Fruit fly (Drosophila melanogaster) whole organism, embryonic: ENCODE results near the gene CG14696.
A peak's percentile ranks its signal among the peaks of the same experiment; 100 is the strongest.

ENCODE experiments used
- B-H1 ChIP-seq: fragments of 200-800 bp; sonication (Bioruptor generic); IDR thresholded peaks from 3 replicates; pipeline ENCODE4 v1.3.6; 2022; ENCODE audit warnings: missing biosample characterization, missing genetic modification characterization
- CG10959 ChIP-seq: fragments of 200-800 bp; sonication (Bioruptor generic); IDR thresholded peaks from 2 replicates; pipeline ENCODE4 v1.3.6; 2022; ENCODE audit warnings: missing biosample characterization, missing genetic modification characterization
- CG13296 ChIP-seq: fragments of 200-800 bp; sonication (Bioruptor generic); optimal IDR thresholded peaks from 3 replicates; lab custom pipeline; 2018; ENCODE audit warnings: missing biosample characterization, mild to moderate bottlenecking, missing genetic modification characterization
- CG13775 ChIP-seq: fragments of 200-800 bp; sonication (Bioruptor generic); optimal IDR thresholded peaks from 3 replicates; lab custom pipeline; 2017; ENCODE audit warnings: missing biosample characterization, mild to moderate bottlenecking, missing genetic modification characterization
- CG15269 ChIP-seq: fragments of 200-800 bp; sonication (Bioruptor generic); optimal IDR thresholded peaks from 2 replicates; lab custom pipeline; 2018; ENCODE audit warnings: missing biosample characterization, mild to moderate bottlenecking, missing genetic modification characterization, moderate library complexity
- CG17829 ChIP-seq: fragments of 200-800 bp; optimal IDR thresholded peaks from 2 replicates; lab custom pipeline; 2019; ENCODE audit warnings: missing biosample characterization, mild to moderate bottlenecking, missing genetic modification characterization, moderate library complexity
- CG18262 ChIP-seq: fragments of 200-800 bp; optimal IDR thresholded peaks from 3 replicates; lab custom pipeline; 2019; ENCODE audit warnings: missing biosample characterization, mild to moderate bottlenecking, missing genetic modification characterization, moderate library complexity
- CG18599 ChIP-seq: fragments of 200-800 bp; sonication (Bioruptor generic); optimal IDR thresholded peaks from 3 replicates; lab custom pipeline; 2017; ENCODE audit warnings: missing biosample characterization, missing genetic modification characterization, mild to moderate bottlenecking, moderate library complexity, missing genetic modification reagents
- CG2116 ChIP-seq: fragments of 200-800 bp; sonication (Bioruptor generic); optimal IDR thresholded peaks from 3 replicates; lab custom pipeline; 2018; ENCODE audit warnings: missing biosample characterization, mild to moderate bottlenecking, missing genetic modification characterization
- CG32532 ChIP-seq: fragments of 200-800 bp; sonication (Bioruptor generic); IDR thresholded peaks from 2 replicates; pipeline ENCODE4 v1.3.6; 2022; ENCODE audit warnings: missing biosample characterization, missing genetic modification characterization
- CG3407 ChIP-seq: fragments of 200-800 bp; sonication (Bioruptor generic); optimal IDR thresholded peaks from 2 replicates; lab custom pipeline; 2018; ENCODE audit warnings: missing biosample characterization, mild to moderate bottlenecking, missing genetic modification characterization
- CG34376 ChIP-seq: fragments of 200-800 bp; sonication (Bioruptor generic); optimal IDR thresholded peaks from 2 replicates; lab custom pipeline; 2018; ENCODE audit warnings: missing biosample characterization, mild to moderate bottlenecking, missing genetic modification characterization
- CG4328 ChIP-seq: fragments of 200-800 bp; sonication (Bioruptor generic); optimal IDR thresholded peaks from 3 replicates; lab custom pipeline; 2017; ENCODE audit warnings: missing biosample characterization, missing genetic modification reagents, missing genetic modification characterization
- CG43689 ChIP-seq: fragments of 200-800 bp; sonication (Bioruptor generic); IDR thresholded peaks from 2 replicates; pipeline ENCODE4 v1.3.6; 2022; ENCODE audit warnings: missing biosample characterization, missing genetic modification characterization
- CG4404 ChIP-seq: fragments of 200-800 bp; sonication (Bioruptor generic); IDR thresholded peaks from 2 replicates; pipeline ENCODE4 v1.3.6; 2022; ENCODE audit warnings: missing biosample characterization, missing genetic modification characterization
- CG4730 ChIP-seq: fragments of 200-800 bp; sonication (Bioruptor generic); IDR thresholded peaks from 2 replicates; pipeline ENCODE4 v1.3.6; 2022; ENCODE audit warnings: missing biosample characterization, missing genetic modification characterization
- CG4854 ChIP-seq: fragments of 200-800 bp; sonication (Bioruptor generic); optimal IDR thresholded peaks from 2 replicates; lab custom pipeline; 2016; ENCODE audit warnings: missing biosample characterization, missing genetic modification characterization, inconsistent platforms
- CG5953 ChIP-seq: fragments of 200-800 bp; sonication (Bioruptor generic); IDR thresholded peaks from 2 replicates; pipeline ENCODE4 v1.3.6; 2022; ENCODE audit warnings: missing biosample characterization, missing genetic modification characterization
- CG6813 ChIP-seq: fragments of 200-800 bp; sonication (Bioruptor generic); optimal IDR thresholded peaks from 2 replicates; lab custom pipeline; 2017; ENCODE audit warnings: missing biosample characterization, missing genetic modification characterization, mild to moderate bottlenecking, moderate library complexity, missing genetic modification reagents
- CG7271 ChIP-seq: fragments of 200-800 bp; sonication (Bioruptor generic); optimal IDR thresholded peaks from 2 replicates; lab custom pipeline; 2018; ENCODE audit warnings: missing biosample characterization, mild to moderate bottlenecking, missing genetic modification characterization, moderate library complexity
- CG7372 ChIP-seq: fragments of 200-800 bp; sonication (Bioruptor generic); IDR thresholded peaks from 2 replicates; pipeline ENCODE4 v1.3.6; 2022; ENCODE audit warnings: missing biosample characterization, missing genetic modification characterization
- CG9932 ChIP-seq: fragments of 200-800 bp; sonication (Bioruptor generic); IDR thresholded peaks from 2 replicates; pipeline ENCODE4 v1.3.6; 2022; ENCODE audit warnings: missing biosample characterization, missing genetic modification characterization
- Chrac-16 ChIP-seq: fragments of 200-800 bp; sonication (Bioruptor generic); optimal IDR thresholded peaks from 3 replicates; lab custom pipeline; 2016; ENCODE audit warnings: missing biosample characterization, missing genetic modification characterization
- D19A ChIP-seq: fragments of 200-800 bp; optimal IDR thresholded peaks from 3 replicates; lab custom pipeline; 2019; ENCODE audit warnings: missing biosample characterization, mild to moderate bottlenecking, missing genetic modification characterization, moderate library complexity
- Dll ChIP-seq: fragments of 200-800 bp; sonication (Bioruptor generic); IDR thresholded peaks from 4 replicates; pipeline ENCODE4 v1.3.6; 2022; ENCODE audit warnings: missing biosample characterization, missing genetic modification characterization; ENCODE audit not compliant: partially characterized antibody
- E2f2 ChIP-seq: fragments of 200-800 bp; sonication (Bioruptor generic); IDR thresholded peaks from 2 replicates; pipeline ENCODE4 v1.3.6; 2022; ENCODE audit warnings: missing biosample characterization, missing genetic modification characterization
- ERR ChIP-seq: fragments of 200-800 bp; sonication (Bioruptor generic); optimal IDR thresholded peaks from 2 replicates; lab custom pipeline; 2016; ENCODE audit warnings: missing biosample characterization, missing genetic modification characterization
- Ets65A ChIP-seq: fragments of 200-800 bp; sonication (Bioruptor generic); peaks from one replicate; lab custom pipeline; 2016; ENCODE audit warnings: missing biosample characterization, missing genetic modification characterization
- Ets97D ChIP-seq: fragments of 200-800 bp; sonication (Bioruptor generic); optimal IDR thresholded peaks from 3 replicates; lab custom pipeline; 2016; ENCODE audit warnings: missing biosample characterization, missing genetic modification characterization
- Hr39 ChIP-seq: fragments of >200 bp; optimal IDR thresholded peaks from 2 replicates; lab custom pipeline; 2017
- Ravus ChIP-seq: fragments of 200-800 bp; sonication (Bioruptor generic); IDR thresholded peaks from 2 replicates; pipeline ENCODE4 v1.3.6; 2022; ENCODE audit warnings: missing biosample characterization, missing genetic modification characterization
- Scr ChIP-seq: fragments of 200-800 bp; sonication (Bioruptor generic); IDR thresholded peaks from 2 replicates; pipeline ENCODE4 v1.3.6; 2022; ENCODE audit warnings: missing biosample characterization, missing genetic modification characterization; ENCODE audit not compliant: partially characterized antibody
- Sry-β ChIP-seq: fragments of 200-800 bp; sonication (Bioruptor generic); optimal IDR thresholded peaks from 2 replicates; lab custom pipeline; 2018; ENCODE audit warnings: missing biosample characterization, mild to moderate bottlenecking, missing genetic modification characterization, moderate library complexity
- Taf1 ChIP-seq: fragments of 200-800 bp; sonication (Bioruptor generic); IDR thresholded peaks from 2 replicates; pipeline ENCODE4 v1.3.6; 2022; ENCODE audit warnings: missing biosample characterization, missing genetic modification characterization
- ato ChIP-seq: fragments of 200-800 bp; sonication (Bioruptor generic); IDR thresholded peaks from 2 replicates; pipeline ENCODE4 v1.3.6; 2022; ENCODE audit warnings: missing biosample characterization, missing genetic modification characterization; ENCODE audit not compliant: partially characterized antibody
- fd102C ChIP-seq: fragments of 200-800 bp; sonication (Bioruptor generic); optimal IDR thresholded peaks from 2 replicates; lab custom pipeline; 2018; ENCODE audit warnings: missing biosample characterization, mild to moderate bottlenecking, missing genetic modification characterization, moderate library complexity
- ftz-f1 ChIP-seq: fragments of 200-800 bp; sonication (Bioruptor generic); optimal IDR thresholded peaks from 2 replicates; lab custom pipeline; 2016; ENCODE audit warnings: missing biosample characterization, missing genetic modification characterization
- her ChIP-seq: fragments of 200-800 bp; sonication (Bioruptor generic); optimal IDR thresholded peaks from 2 replicates; lab custom pipeline; 2016; ENCODE audit warnings: missing biosample characterization, missing genetic modification characterization
- insv ChIP-seq, 2 experiments: fragments of 200-800 bp; sonication (Bioruptor generic); optimal IDR thresholded peaks; 3 replicates each; lab custom pipeline; 2016 to 2018; ENCODE audit warnings: missing biosample characterization in 2 of 2, missing genetic modification characterization in 2 of 2
- jumu ChIP-seq: fragments of 200-800 bp; sonication (Bioruptor generic); optimal IDR thresholded peaks from 3 replicates; lab custom pipeline; 2016; ENCODE audit warnings: missing biosample characterization, missing genetic modification characterization
- nau ChIP-seq: fragments of 200-800 bp; sonication (Bioruptor generic); optimal IDR thresholded peaks from 3 replicates; lab custom pipeline; 2017; ENCODE audit warnings: missing biosample characterization, mild to moderate bottlenecking, missing genetic modification characterization, missing genetic modification reagents
- pan ChIP-seq, 4 experiments: fragments of >200 bp in 3 of 4; fragments of 200-800 bp in 1 of 4; sonication (Bioruptor generic) in 1 of 4; optimal IDR thresholded peaks in 3 of 4; IDR thresholded peaks in 1 of 4; 2 replicates each; pipeline versions ENCODE4 v1.3.6 to Lab custom; 2017 to 2022; ENCODE audit warnings: missing biosample characterization in 2 of 4, missing genetic modification characterization in 2 of 4, mixed read lengths in 1 of 4
- phol ChIP-seq: fragments of 200-800 bp; sonication (Bioruptor generic); optimal IDR thresholded peaks from 3 replicates; lab custom pipeline; 2018; ENCODE audit warnings: missing biosample characterization, mild to moderate bottlenecking, missing genetic modification characterization, moderate library complexity
- pita ChIP-seq: fragments of 200-800 bp; sonication (Bioruptor generic); optimal IDR thresholded peaks from 2 replicates; lab custom pipeline; 2017; ENCODE audit warnings: missing biosample characterization, mild to moderate bottlenecking, missing genetic modification characterization
- pum ChIP-seq: fragments of 200-800 bp; sonication (Bioruptor generic); optimal IDR thresholded peaks from 2 replicates; lab custom pipeline; 2016; ENCODE audit warnings: missing biosample characterization, missing genetic modification characterization
- rib ChIP-seq: fragments of 200-800 bp; sonication (Bioruptor generic); IDR thresholded peaks from 2 replicates; pipeline ENCODE4 v1.3.6; 2022; ENCODE audit warnings: missing biosample characterization, missing genetic modification characterization
- sens ChIP-seq: fragments of 200-800 bp; sonication (Bioruptor generic); peaks from one replicate; lab custom pipeline; 2016; ENCODE audit warnings: missing biosample characterization, missing genetic modification characterization
- trem ChIP-seq: fragments of 200-800 bp; optimal IDR thresholded peaks from 3 replicates; lab custom pipeline; 2019; ENCODE audit warnings: missing biosample characterization, mild to moderate bottlenecking, missing genetic modification characterization, moderate library complexity
- tx ChIP-seq: fragments of 200-800 bp; sonication (Bioruptor generic); optimal IDR thresholded peaks from 2 replicates; lab custom pipeline; 2016; ENCODE audit warnings: missing biosample characterization, missing genetic modification characterization
- unpg ChIP-seq: fragments of 200-800 bp; sonication (Bioruptor generic); optimal IDR thresholded peaks from 3 replicates; lab custom pipeline; 2018; ENCODE audit warnings: missing biosample characterization, mild to moderate bottlenecking, missing genetic modification characterization, moderate library complexity
- wek ChIP-seq: fragments of 200-800 bp; sonication (Bioruptor generic); optimal IDR thresholded peaks from 3 replicates; lab custom pipeline; 2018; ENCODE audit warnings: missing biosample characterization, mild to moderate bottlenecking, missing genetic modification characterization, moderate library complexity

The CG14696 gene

dm6 chr3R:10852232-10852774 lies 32.5 kb downstream of the CG14696 start, which contains the start of gene CG4565 (continued):
- TF ChIP-seq Scr (GFP tag; lab: Robert Waterston, UW) (peak; percentile 42; the same call in 1 of the 2 replicates), wek (no peak), ERR (GFP tag; lab: Kevin White, UChicago) (no peak), CG18262 (tag; lab: Kevin White, UChicago) (no peak), rib (GFP tag; lab: Robert Waterston, UW) (no peak), nau (GFP tag; lab: Kevin White, UChicago) (no peak), CG3407 (GFP tag; lab: Kevin White, UChicago) (no peak), CG5953 (GFP tag; lab: Robert Waterston, UW) (no peak), jumu (GFP tag; lab: Kevin White, UChicago) (no peak), phol (tag; lab: Kevin White, UChicago) (peak; percentile 29), CG32532 (GFP tag; lab: Robert Waterston, UW) (no peak), CG13296 (GFP tag; lab: Kevin White, UChicago) (peak; percentile 27), Ets65A (GFP tag; lab: Kevin White, UChicago) (no peak), CG10959 (GFP tag; lab: Robert Waterston, UW) (no peak), Taf1 (GFP tag; lab: Robert Waterston, UW) (no peak), pita (GFP tag; lab: Kevin White, UChicago) (no peak), CG4328 (GFP tag; lab: Kevin White, UChicago) (peak; percentile 28), CG6813 (GFP tag; lab: Kevin White, UChicago) (no peak), CG4404 (GFP tag; lab: Robert Waterston, UW) (no peak), CG7372 (GFP tag; lab: Robert Waterston, UW) (no peak), unpg (GFP tag; lab: Kevin White, UChicago) (no peak), Hr39 (lab: Kevin White, UChicago) (no peak), CG7271 (no peak), CG4730 (GFP tag; lab: Robert Waterston, UW) (no peak), Ets97D (GFP tag; lab: Kevin White, UChicago) (peak; percentile 43), tx (no peak), CG43689 (no peak), ato (GFP tag; lab: Robert Waterston, UW) (peak; percentile 58), CG2116 (GFP tag; lab: Kevin White, UChicago) (no peak), CG34376 (GFP tag; lab: Kevin White, UChicago) (peak; percentile 64), insv (GFP tag; optimal IDR thresholded peaks at IDR 0.05; lab: Kevin White, UChicago) (peak in 1 of 2 experiments; percentile 19), fd102C (GFP tag; lab: Kevin White, UChicago) (no peak), CG17829 (tag; lab: Kevin White, UChicago) (peak; percentile 8), pum (GFP tag; lab: Kevin White, UChicago) (no peak), Ravus (GFP tag; lab: Robert Waterston, UW) (no peak), D19A (tag; lab: Kevin White, UChicago) (no peak), sens (peak; percentile 13), B-H1 (GFP tag; lab: Robert Waterston, UW) (no peak), pan (optimal IDR thresholded peaks at IDR 0.05; lab: Kevin White, UChicago) (no peak), pan (GFP tag; optimal IDR thresholded peaks at IDR 0.05 in 1 of 2, IDR thresholded peaks at IDR 0.05 in 1 of 2) (no peak), CG18599 (GFP tag; lab: Kevin White, UChicago) (no peak), CG15269 (tag; lab: Kevin White, UChicago) (no peak), CG13775 (GFP tag; lab: Kevin White, UChicago) (no peak), ftz-f1 (GFP tag; lab: Kevin White, UChicago) (peak; percentile 54), trem (peak; percentile 48), E2f2 (GFP tag; lab: Robert Waterston, UW) (peak; percentile 62), CG4854 (GFP tag; lab: Kevin White, UChicago) (no peak), CG9932 (GFP tag; lab: Robert Waterston, UW) (no peak), Sry-β (GFP tag; lab: Kevin White, UChicago) (no peak), Chrac-16 (no peak), her (peak; percentile 18), Dll (GFP tag; lab: Robert Waterston, UW) (peak; percentile 61)
